Worm (Caenorhabditis elegans) whole organism, mixed stage, embryonic: ENCODE measurements around the gene Y60A9.1.

ENCODE experiments used
- M03D4.4 ChIP-seq: sonication (generic microtip); optimal IDR thresholded peaks from 2 replicates; lab custom pipeline; 2017; ENCODE audit warnings: mild to moderate bottlenecking, missing genetic modification characterization, missing compliant biosample characterization
- bed-3 ChIP-seq: fragments of 200-800 bp; sonication (Bioruptor generic); optimal IDR thresholded peaks from 3 replicates; lab custom pipeline; 2018; ENCODE audit warnings: mild to moderate bottlenecking, missing genetic modification characterization, moderate library complexity, missing compliant biosample characterization
- blmp-1 ChIP-seq: fragments of 150-350 bp; optimal IDR thresholded peaks from 2 replicates; lab custom pipeline; 2014; ENCODE audit warnings: missing biosample characterization, missing genetic modification characterization
- ceh-39 ChIP-seq: fragments of 150-350 bp; optimal IDR thresholded peaks from 2 replicates; lab custom pipeline; 2014; ENCODE audit warnings: missing biosample characterization, missing genetic modification characterization
- ceh-43 ChIP-seq: fragments of 200-800 bp; sonication (Bioruptor generic); optimal IDR thresholded peaks from 2 replicates; lab custom pipeline; 2018; ENCODE audit warnings: mild to moderate bottlenecking, missing genetic modification characterization, moderate library complexity, missing compliant biosample characterization
- ceh-83 ChIP-seq: fragments of 200-800 bp; sonication (Bioruptor generic); optimal IDR thresholded peaks from 2 replicates; lab custom pipeline; 2018; ENCODE audit warnings: mild to moderate bottlenecking, missing genetic modification characterization, missing compliant biosample characterization
- ces-1 ChIP-seq: fragments of 150-350 bp; optimal IDR thresholded peaks from 2 replicates; lab custom pipeline; 2014; ENCODE audit warnings: missing biosample characterization, missing genetic modification reagents, missing genetic modification characterization
- cnd-1 ChIP-seq: fragments of 200-800 bp; sonication (Bioruptor generic); optimal IDR thresholded peaks from 2 replicates; lab custom pipeline; 2018; ENCODE audit warnings: mild to moderate bottlenecking, missing genetic modification characterization, missing compliant biosample characterization
- drap-1 ChIP-seq: fragments of 200-800 bp; sonication (Bioruptor generic); optimal IDR thresholded peaks from 3 replicates; lab custom pipeline; 2018; ENCODE audit warnings: mild to moderate bottlenecking, missing genetic modification characterization, missing compliant biosample characterization
- elt-1 ChIP-seq: sonication (generic microtip); optimal IDR thresholded peaks from 2 replicates; lab custom pipeline; 2017; ENCODE audit warnings: missing genetic modification characterization, mild to moderate bottlenecking, missing compliant biosample characterization, antibody characterized with exemption, moderate library complexity, borderline replicate concordance; ENCODE audit not compliant: insufficient read depth
- elt-3 ChIP-seq: fragments of 150-350 bp; optimal IDR thresholded peaks from 2 replicates; lab custom pipeline; 2014; ENCODE audit warnings: missing biosample characterization, missing genetic modification characterization
- ham-2 ChIP-seq: fragments of 200-800 bp; sonication (Bioruptor generic); optimal IDR thresholded peaks from 2 replicates; lab custom pipeline; 2018; ENCODE audit warnings: mild to moderate bottlenecking, missing genetic modification characterization, missing compliant biosample characterization
- hlh-1 ChIP-seq: fragments of 150-350 bp; optimal IDR thresholded peaks from 2 replicates; lab custom pipeline; 2014; ENCODE audit warnings: missing biosample characterization, missing genetic modification reagents, missing genetic modification characterization
- lin-32 ChIP-seq: fragments of 200-800 bp; sonication (Bioruptor generic); optimal IDR thresholded peaks from 2 replicates; lab custom pipeline; 2018; ENCODE audit warnings: mild to moderate bottlenecking, missing genetic modification characterization, missing compliant biosample characterization
- lsy-2 ChIP-seq: fragments of 150-350 bp; optimal IDR thresholded peaks from 2 replicates; lab custom pipeline; 2014; ENCODE audit warnings: missing biosample characterization, missing genetic modification characterization
- mab-5 ChIP-seq: fragments of 150-350 bp; optimal IDR thresholded peaks from 2 replicates; lab custom pipeline; 2014; ENCODE audit warnings: missing biosample characterization, missing genetic modification characterization
- mep-1 ChIP-seq: fragments of 150-350 bp; optimal IDR thresholded peaks from 2 replicates; lab custom pipeline; 2017; ENCODE audit warnings: missing biosample characterization, missing genetic modification reagents, missing genetic modification characterization, inconsistent platforms
- mls-2 ChIP-seq: sonication (generic microtip); optimal IDR thresholded peaks from 2 replicates; lab custom pipeline; 2016; ENCODE audit warnings: mild to moderate bottlenecking, missing genetic modification characterization, moderate library complexity, missing compliant biosample characterization
- nhr-2 ChIP-seq: fragments of 150-350 bp; optimal IDR thresholded peaks from 2 replicates; lab custom pipeline; 2014; ENCODE audit warnings: missing biosample characterization, missing genetic modification characterization
- nhr-237 ChIP-seq: fragments of 150-350 bp; optimal IDR thresholded peaks from 2 replicates; lab custom pipeline; 2014; ENCODE audit warnings: missing biosample characterization, missing genetic modification characterization
- pha-4 ChIP-seq: fragments of 150-350 bp; optimal IDR thresholded peaks from 2 replicates; lab custom pipeline; 2018; ENCODE audit warnings: missing biosample characterization, missing genetic modification reagents, missing genetic modification characterization
- sem-2 ChIP-seq: fragments of 200-800 bp; sonication (Bioruptor generic); optimal IDR thresholded peaks from 2 replicates; lab custom pipeline; 2018; ENCODE audit warnings: mild to moderate bottlenecking, missing genetic modification characterization, missing compliant biosample characterization
- snpc-4 ChIP-seq: fragments of 150-350 bp; optimal IDR thresholded peaks from 2 replicates; lab custom pipeline; 2014; ENCODE audit warnings: missing biosample characterization, missing genetic modification characterization
- sptf-1 ChIP-seq: sonication (generic microtip); optimal IDR thresholded peaks from 2 replicates; lab custom pipeline; 2017; ENCODE audit warnings: mild to moderate bottlenecking, missing genetic modification characterization, moderate library complexity, missing compliant biosample characterization
- tbx-8 ChIP-seq: fragments of 200-800 bp; sonication (Bioruptor generic); optimal IDR thresholded peaks from 2 replicates; lab custom pipeline; 2018; ENCODE audit warnings: mild to moderate bottlenecking, missing genetic modification characterization, moderate library complexity, missing compliant biosample characterization
- unc-120 ChIP-seq: sonication (generic microtip); optimal IDR thresholded peaks from 2 replicates; lab custom pipeline; 2017; ENCODE audit warnings: missing genetic modification characterization, missing compliant biosample characterization; ENCODE audit not compliant: poor library complexity, severe bottlenecking
- unc-62 ChIP-seq: fragments of 150-350 bp; optimal IDR thresholded peaks from 2 replicates; lab custom pipeline; 2014; ENCODE audit warnings: missing biosample characterization, missing genetic modification reagents, missing genetic modification characterization
- zip-8 ChIP-seq: fragments of 150-350 bp; optimal IDR thresholded peaks from 2 replicates; lab custom pipeline; 2014; ENCODE audit warnings: missing biosample characterization, missing genetic modification characterization

Y60A9.1 gene

DNA sequence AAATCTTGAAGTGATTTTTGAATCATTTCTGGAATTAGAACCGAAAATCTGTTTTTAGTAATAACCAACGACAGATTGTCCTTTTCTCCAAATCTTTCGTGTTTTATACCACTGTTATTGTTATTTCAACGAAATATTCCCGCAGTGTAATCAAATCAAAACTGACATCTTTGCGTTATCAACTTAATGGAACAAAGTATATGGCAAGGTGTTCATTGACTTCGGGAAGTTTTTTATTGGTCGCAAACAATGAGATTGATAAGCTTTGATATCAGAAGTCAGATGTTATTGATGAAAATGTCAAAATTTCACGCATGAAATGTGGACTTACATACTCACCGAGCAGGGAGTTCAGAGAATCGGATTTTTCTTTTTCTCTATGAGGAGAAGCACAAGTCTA, 29.5 kb upstream of the Y60A9.1 start, which contains the start of gene F23D12.11:
TSS of gene F23D12.11 (minus strand) at position 79 of the 400 bp plus-strand sequence.
- TF ChIP-seq ham-2 (GFP tag; lab: Kevin White, UChicago), result no peak
- TF ChIP-seq mab-5 (tag; lab: Kevin White, UChicago), result no peak
- TF ChIP-seq hlh-1 (tag; lab: Kevin White, UChicago), result no peak
- no peak for TF ChIP-seq drap-1 (GFP tag; lab: Kevin White, UChicago)
- no peak for TF ChIP-seq snpc-4 (tag; lab: Kevin White, UChicago)
- TF ChIP-seq ces-1 (GFP tag; lab: Kevin White, UChicago), result no peak

DNA sequence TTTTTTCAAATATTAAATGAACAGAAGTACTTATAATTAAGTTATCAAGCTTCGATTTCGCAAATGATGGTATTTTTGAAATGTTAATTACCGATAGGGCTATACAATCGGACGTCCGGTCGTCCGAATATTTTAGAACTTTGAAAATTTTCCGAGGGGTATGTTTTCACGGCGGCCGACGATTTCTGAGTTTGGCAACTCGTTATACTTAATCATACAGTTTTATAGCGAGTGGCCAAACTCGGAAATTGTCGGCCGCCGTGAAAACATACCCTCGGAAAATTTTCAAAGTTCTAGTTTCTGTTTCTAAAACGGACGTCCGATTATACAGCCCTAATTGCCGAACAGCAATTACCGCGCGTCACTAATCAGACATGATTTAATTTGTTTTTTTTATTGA, 29.0 kb upstream of the Y60A9.1 start:
- TF ChIP-seq tbx-8 (GFP tag; lab: Kevin White, UChicago), result no peak
- no peak for TF ChIP-seq ces-1 (GFP tag; lab: Kevin White, UChicago)
- TF ChIP-seq sem-2, result no peak

DNA sequence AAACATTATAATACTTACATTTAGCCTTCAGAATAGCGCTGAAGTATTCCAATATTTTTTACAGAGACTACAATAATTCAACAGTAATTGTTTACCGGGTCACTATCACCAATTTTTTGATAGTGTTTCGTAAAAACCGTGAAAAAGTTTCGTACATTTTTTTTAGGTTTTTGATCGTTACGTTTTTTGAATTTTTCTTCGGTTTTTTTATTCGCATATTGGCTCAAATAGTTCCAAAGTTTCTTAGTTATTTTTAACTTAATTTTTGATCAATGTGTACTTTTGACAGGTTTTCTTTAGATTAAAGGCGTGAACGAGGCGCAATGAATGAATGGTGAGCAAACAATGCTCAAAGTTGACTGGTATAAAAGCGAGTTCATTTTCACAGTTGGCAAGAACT, 27.9 kb upstream of the Y60A9.1 start, which contains the start of gene fipr-3:
TSS of gene fipr-3 (plus strand) at position 301 of the 400 bp plus-strand sequence.
- no peak for TF ChIP-seq mls-2 (tag; lab: Kevin White, UChicago)
- TF ChIP-seq ceh-83, result no peak
- no peak for TF ChIP-seq elt-1 (tag; lab: Kevin White, UChicago)
- TF ChIP-seq zip-8, result no peak
- TF ChIP-seq unc-62 (GFP tag; lab: Kevin White, UChicago), result no peak

DNA sequence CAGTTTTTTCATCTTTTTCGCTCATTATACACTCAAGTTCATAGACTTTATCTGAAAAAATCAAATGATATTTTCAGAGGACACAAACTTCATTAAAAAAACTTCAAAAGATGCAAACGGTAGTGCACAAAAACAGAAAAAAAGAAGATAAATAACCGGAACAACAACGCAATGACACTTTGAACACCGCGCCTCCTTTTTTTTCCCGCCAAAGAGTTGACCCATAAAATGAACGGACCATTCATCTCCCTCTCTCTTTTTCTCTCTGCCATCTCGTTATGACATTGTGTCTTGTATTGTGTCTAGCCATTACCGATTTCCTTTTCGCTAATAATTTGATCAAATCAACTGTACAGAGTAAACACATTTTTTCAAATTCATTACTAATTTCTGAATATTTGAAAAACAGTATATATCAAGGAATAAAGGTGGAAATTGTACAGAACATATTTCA, 26.4 kb upstream of the Y60A9.1 start, which contains the start of gene F23D12.2:
TSS of gene F23D12.2 (minus strand) at position 51 of the 454 bp plus-strand sequence.
- TF ChIP-seq ces-1 (GFP tag; lab: Kevin White, UChicago), result no peak
- no peak for TF ChIP-seq nhr-2
- no peak for TF ChIP-seq ham-2 (GFP tag; lab: Kevin White, UChicago)
- TF ChIP-seq sptf-1 (tag; lab: Kevin White, UChicago), result no peak
- no peak for TF ChIP-seq blmp-1 (tag; lab: Kevin White, UChicago)
- no peak for TF ChIP-seq M03D4.4 (tag; lab: Kevin White, UChicago)
- TF ChIP-seq mep-1 (tag; lab: Kevin White, UChicago), result no peak
- TF ChIP-seq mab-5 (tag; lab: Kevin White, UChicago), result no peak
- no peak for TF ChIP-seq mls-2 (tag; lab: Kevin White, UChicago)
- no peak for TF ChIP-seq elt-3 (tag; lab: Kevin White, UChicago)
- TF ChIP-seq ceh-39, result no peak

DNA sequence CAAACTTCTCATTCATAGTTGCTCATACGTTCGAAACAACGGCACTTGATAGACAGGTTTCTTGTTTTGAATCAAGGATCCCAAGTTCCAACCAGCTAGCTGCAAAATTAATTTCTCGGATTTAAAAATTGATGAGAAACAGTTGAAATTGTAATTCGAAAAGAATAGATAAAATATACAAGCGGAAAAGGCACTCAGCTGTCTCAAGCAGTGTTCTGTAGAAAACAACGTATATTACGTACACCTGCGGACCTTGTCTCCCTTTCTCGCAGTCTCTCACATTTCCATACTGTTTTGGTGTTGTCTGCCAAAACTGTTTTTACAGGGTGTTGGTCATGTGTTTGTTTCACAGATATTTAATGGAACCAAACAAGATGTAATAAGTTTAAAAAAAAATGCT, 20.5 kb upstream of the Y60A9.1 start, which contains the start of gene F23D12.10:
TSS of gene F23D12.10 (minus strand) at position 101 of the 400 bp plus-strand sequence.
- TF ChIP-seq hlh-1 (tag; lab: Kevin White, UChicago) (no peak), bed-3 (GFP tag; lab: Kevin White, UChicago) (no peak), mep-1 (tag; lab: Kevin White, UChicago) (no peak), unc-120 (tag; lab: Kevin White, UChicago) (no peak)

DNA sequence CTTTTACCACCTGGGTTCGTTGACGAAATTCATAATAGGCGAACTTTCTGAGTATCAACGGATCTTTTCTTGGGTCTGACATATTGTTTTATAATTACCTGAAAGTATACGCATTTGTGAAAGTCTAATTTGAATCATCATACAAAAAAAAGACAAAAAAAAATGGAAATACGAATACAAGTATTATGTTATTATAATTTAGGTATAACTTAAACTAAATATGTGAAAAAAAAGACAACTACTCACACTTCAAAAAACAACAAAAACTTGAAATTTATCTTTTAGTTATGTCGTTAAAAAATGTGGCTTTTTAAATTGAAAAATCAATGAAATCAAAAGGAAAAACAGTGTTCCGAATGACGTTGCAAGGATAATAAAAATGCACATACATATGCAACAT, 17.6 kb upstream of the Y60A9.1 start, which contains the start of gene fbxa-179:
TSS of gene fbxa-179 (minus strand) at position 101 of the 400 bp plus-strand sequence.
- TF ChIP-seq elt-3 (tag; lab: Kevin White, UChicago), result no peak
- no peak for TF ChIP-seq cnd-1 (tag; lab: Kevin White, UChicago)
- TF ChIP-seq hlh-1 (tag; lab: Kevin White, UChicago), result no peak
- no peak for TF ChIP-seq lin-32 (GFP tag; lab: Kevin White, UChicago)
- no peak for TF ChIP-seq nhr-237 (tag; lab: Kevin White, UChicago)
- TF ChIP-seq bed-3 (GFP tag; lab: Kevin White, UChicago), result no peak
- no peak for TF ChIP-seq ceh-43 (GFP tag; lab: Kevin White, UChicago)
- TF ChIP-seq ceh-83, result no peak

DNA sequence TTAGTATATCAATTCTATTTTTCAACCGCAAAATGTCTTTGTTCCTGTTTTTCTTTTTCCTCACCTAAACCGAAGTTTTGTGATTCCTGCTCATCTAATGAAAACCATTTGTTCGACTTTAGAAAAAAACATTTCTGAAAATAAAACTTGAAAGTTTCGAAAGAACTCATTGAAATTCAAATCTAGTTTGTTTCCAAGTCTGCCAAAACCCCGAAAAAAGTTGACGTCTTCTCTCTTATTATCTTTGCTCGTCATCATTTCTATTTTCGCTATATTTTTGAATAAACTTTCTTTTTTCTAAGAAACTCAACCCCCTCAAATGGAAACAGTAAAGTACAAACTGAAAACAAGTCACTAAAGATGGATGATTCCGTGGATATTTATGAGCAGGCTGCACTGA, 10.7 kb upstream of the Y60A9.1 start, which contains the start of gene frpr-17:
TSS of gene frpr-17 (plus strand) at position 301 of the 400 bp plus-strand sequence.
- no peak for TF ChIP-seq nhr-237 (tag; lab: Kevin White, UChicago)
- no peak for TF ChIP-seq sem-2
- no peak for TF ChIP-seq mls-2 (tag; lab: Kevin White, UChicago)
- no peak for TF ChIP-seq ces-1 (GFP tag; lab: Kevin White, UChicago)
- no peak for TF ChIP-seq lsy-2 (tag; lab: Kevin White, UChicago)
- no peak for TF ChIP-seq elt-1 (tag; lab: Kevin White, UChicago)
- no peak for TF ChIP-seq pha-4
- no peak for TF ChIP-seq blmp-1 (tag; lab: Kevin White, UChicago)
- TF ChIP-seq ceh-43 (GFP tag; lab: Kevin White, UChicago), result no peak
